Fruit fly (Drosophila melanogaster) Kc167 (cell line): ENCODE data around the gene tal-3A.

Experiments used
- Myc ChIP-seq: fragments of >200 bp; optimal IDR thresholded peaks from 2 replicates; lab custom pipeline; 2017; ENCODE audit warnings: missing external identifiers
- h ChIP-seq: fragments of >200 bp; optimal IDR thresholded peaks from 3 replicates; lab custom pipeline; 2018; ENCODE audit warnings: missing external identifiers
- psq ChIP-seq: fragments of >200 bp; optimal IDR thresholded peaks from 2 replicates; lab custom pipeline; 2017; ENCODE audit warnings: missing external identifiers
- ttk ChIP-seq: sonication (Bioruptor generic); optimal IDR thresholded peaks from 2 replicates; lab custom pipeline; 2017; ENCODE audit warnings: missing external identifiers

DNA sequence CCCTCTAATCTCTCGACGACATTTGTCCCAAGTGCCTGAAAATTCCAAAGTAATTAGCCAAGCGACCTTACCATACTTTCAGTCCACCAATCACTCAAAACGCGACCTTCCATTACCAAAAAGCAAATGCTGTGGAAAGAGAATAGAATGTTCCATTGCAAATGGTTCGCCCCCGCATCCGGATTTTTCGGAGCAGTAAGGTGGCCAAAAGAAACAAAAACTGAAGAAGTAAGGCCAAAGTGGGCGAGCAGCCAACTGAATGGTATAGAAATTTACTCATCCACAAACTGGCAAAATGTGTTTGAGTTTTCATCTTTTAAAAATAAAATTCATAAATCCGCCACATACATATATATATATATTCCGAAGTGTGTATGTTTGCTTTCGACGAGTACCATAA is 39.6 kb upstream of the tal-3A start:
- TF ChIP-seq psq (no peak), h (lab: Kevin White, UChicago) (no peak), Myc (lab: Kevin White, UChicago) (no peak), ttk (no peak)
